Worm (Caenorhabditis elegans) whole organism, late embryonic: ENCODE data around the gene C47E12.10.

Experiments
- F13H6.1 ChIP-seq: sonication (generic microtip); optimal IDR thresholded peaks from 2 replicates; lab custom pipeline; 2016; ENCODE audit warnings: missing genetic modification characterization, missing compliant biosample characterization
- Y22D7AL.16 ChIP-seq: sonication (generic microtip); optimal IDR thresholded peaks from 2 replicates; lab custom pipeline; 2016; ENCODE audit warnings: missing genetic modification characterization, missing compliant biosample characterization
- ceh-45 ChIP-seq: fragments of 200-800 bp; sonication (Bioruptor generic); IDR thresholded peaks from 2 replicates; pipeline ENCODE4 v1.3.6; 2022; ENCODE audit warnings: missing genetic modification reagents, missing genetic modification characterization, missing compliant biosample characterization
- ceh-6 ChIP-seq: fragments of 200-800 bp; sonication (Bioruptor generic); optimal IDR thresholded peaks from 2 replicates; lab custom pipeline; 2018; ENCODE audit warnings: mild to moderate bottlenecking, missing genetic modification characterization, missing compliant biosample characterization
- fax-1 ChIP-seq: sonication (generic microtip); optimal IDR thresholded peaks from 2 replicates; lab custom pipeline; 2016; ENCODE audit warnings: missing genotype, missing genetic modification characterization, missing compliant biosample characterization
- fkh-6 ChIP-seq: sonication (generic microtip); optimal IDR thresholded peaks from 2 replicates; lab custom pipeline; 2016; ENCODE audit warnings: missing genetic modification characterization, missing compliant biosample characterization
- hlh-30 ChIP-seq: sonication (generic microtip); optimal IDR thresholded peaks from 2 replicates; lab custom pipeline; 2017; ENCODE audit warnings: antibody characterized with exemption, missing genetic modification characterization, missing compliant biosample characterization; ENCODE audit not compliant: insufficient read depth
- mec-3 ChIP-seq: sonication (generic microtip); optimal IDR thresholded peaks from 2 replicates; lab custom pipeline; 2016; ENCODE audit warnings: borderline replicate concordance, missing genetic modification characterization, missing compliant biosample characterization
- nhr-11 ChIP-seq: fragments of 150-350 bp; optimal IDR thresholded peaks from 2 replicates; lab custom pipeline; 2014; ENCODE audit warnings: missing biosample characterization, missing genetic modification characterization
- rnt-1 ChIP-seq: sonication (generic microtip); optimal IDR thresholded peaks from 2 replicates; lab custom pipeline; 2016; ENCODE audit warnings: missing genetic modification characterization, missing compliant biosample characterization
- tbx-2 ChIP-seq: sonication (generic microtip); optimal IDR thresholded peaks from 2 replicates; lab custom pipeline; 2016; ENCODE audit warnings: missing genetic modification characterization, missing compliant biosample characterization

DNA sequence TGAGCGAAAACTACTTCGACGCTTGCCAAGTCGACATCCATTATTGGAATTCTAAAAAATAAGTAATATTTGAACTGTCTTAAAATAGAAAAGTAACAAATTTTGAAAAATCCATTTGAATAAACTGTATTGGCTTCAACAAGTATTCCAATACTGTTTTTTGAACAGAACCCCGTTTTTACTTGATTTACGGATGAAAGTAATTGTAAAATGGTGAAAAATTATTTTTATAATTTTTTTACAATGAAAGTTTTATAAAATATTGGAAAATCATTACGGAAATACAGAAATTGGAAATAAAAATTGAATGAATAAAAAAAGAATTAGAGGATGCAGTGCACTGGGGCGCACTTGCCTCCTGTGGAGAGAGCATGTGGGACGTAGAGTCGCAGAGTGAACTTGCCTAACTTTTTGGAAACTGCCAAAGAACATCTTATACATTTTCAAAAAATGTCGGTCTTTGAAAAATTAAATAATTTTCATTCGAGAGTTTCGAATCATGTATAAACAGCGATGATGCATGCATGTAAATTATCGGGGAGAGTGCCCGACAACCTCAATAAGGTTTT, 9.7 kb downstream of the C47E12.10 start, which contains the start of gene rrp-1:
- TF ChIP-seq mec-3 (tag; lab: Kevin White, UChicago) = no peak
- no peak for TF ChIP-seq ceh-45 (GFP tag; lab: Robert Waterston, UW)
- TF ChIP-seq hlh-30 (tag; lab: Kevin White, UChicago) = no peak
- no peak for TF ChIP-seq F13H6.1 (tag; lab: Kevin White, UChicago)
- no peak for TF ChIP-seq rnt-1 (tag; lab: Kevin White, UChicago)
- TF ChIP-seq nhr-11 = no peak
- TF ChIP-seq tbx-2 = no peak
- no peak for TF ChIP-seq ceh-6 (GFP tag; lab: Kevin White, UChicago)
- no peak for TF ChIP-seq fax-1 (tag; lab: Kevin White, UChicago)
- no peak for TF ChIP-seq Y22D7AL.16
- TF ChIP-seq fkh-6 (tag; lab: Kevin White, UChicago) = no peak
